Worm (Caenorhabditis elegans) whole organism, young adult: ENCODE data around the gene wars-1.

ENCODE experiments used
- B0035.1 ChIP-seq: sonication (generic microtip); optimal IDR thresholded peaks from 2 replicates; lab custom pipeline; 2016; ENCODE audit warnings: missing genetic modification characterization, mild to moderate bottlenecking, missing compliant biosample characterization, missing genotype, missing genetic modification reagents
- ztf-25 ChIP-seq: fragments of 200-800 bp; sonication (Bioruptor generic); IDR thresholded peaks from 2 replicates; pipeline ENCODE4 v1.3.6; 2022; ENCODE audit warnings: missing genetic modification reagents, missing genetic modification characterization, missing compliant biosample characterization

DNA sequence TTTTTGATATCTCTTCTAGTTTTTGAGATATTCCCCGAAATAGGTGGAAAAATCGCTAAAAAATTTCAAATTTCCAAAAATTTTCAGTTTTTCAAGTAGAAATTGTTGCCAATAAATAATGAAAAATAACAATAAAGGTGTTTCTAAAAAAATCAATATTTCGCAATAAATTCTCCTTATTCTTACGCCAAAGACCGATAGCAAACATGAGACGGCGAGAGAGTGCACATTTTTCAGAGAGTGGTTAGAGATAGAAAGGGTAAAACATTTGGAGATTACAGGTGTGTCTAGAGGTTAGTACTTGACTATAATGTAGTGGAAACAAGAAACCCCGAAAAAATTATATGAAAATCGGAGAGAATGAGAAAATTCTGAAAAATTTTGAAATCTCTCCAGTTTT lies 42.5 kb upstream of the wars-1 start:
- TF ChIP-seq ztf-25 (GFP tag; lab: Robert Waterston, UW): no peak
- TF ChIP-seq B0035.1 (tag; lab: Kevin White, UChicago): no peak
